Worm (Caenorhabditis elegans) whole organism, midembryonic: ENCODE measurements around the gene tsp-4.
"Not testable (repeated sequence)": the region's sequence is repeated elsewhere in the genome, so short reads cannot be mapped to it uniquely, and the experiment has no call there.

Experiments
- T22C8.4 ChIP-seq: fragments of 200-800 bp; sonication (Bioruptor generic); IDR thresholded peaks from 2 replicates; pipeline ENCODE4 v1.3.6; 2022; ENCODE audit warnings: missing genetic modification characterization, missing compliant biosample characterization
- cog-1 ChIP-seq: sonication (generic microtip); optimal IDR thresholded peaks from 2 replicates; lab custom pipeline; 2016; ENCODE audit warnings: missing genetic modification characterization, missing compliant biosample characterization
- flt-1 ChIP-seq: fragments of 200-800 bp; sonication (Bioruptor generic); IDR thresholded peaks from 2 replicates; pipeline ENCODE4 v1.3.6; 2022; ENCODE audit warnings: missing genetic modification characterization, missing compliant biosample characterization
- klf-2 ChIP-seq: fragments of 200-800 bp; sonication (Bioruptor generic); conservative IDR thresholded peaks from 2 replicates; pipeline ENCODE4 v1.3.6; 2022; ENCODE audit warnings: missing genetic modification reagents, missing genetic modification characterization, missing compliant biosample characterization
- med-1 ChIP-seq: sonication (generic microtip); optimal IDR thresholded peaks from 2 replicates; lab custom pipeline; 2017; ENCODE audit warnings: missing genetic modification characterization, mild to moderate bottlenecking, missing compliant biosample characterization, antibody characterized with exemption, missing genetic modification reagents; ENCODE audit not compliant: insufficient read depth
- ref-1 ChIP-seq: fragments of 200-800 bp; sonication (Bioruptor generic); conservative IDR thresholded peaks from 2 replicates; pipeline ENCODE4 v1.3.6; 2022; ENCODE audit warnings: missing genetic modification reagents, missing genetic modification characterization, missing compliant biosample characterization
- tab-1 ChIP-seq: fragments of 200-800 bp; sonication (Bioruptor generic); IDR thresholded peaks from 2 replicates; pipeline ENCODE4 v1.3.6; 2022; ENCODE audit warnings: missing genetic modification characterization, missing compliant biosample characterization
- ztf-23 ChIP-seq: fragments of 200-800 bp; sonication (Bioruptor generic); IDR thresholded peaks from 2 replicates; pipeline ENCODE4 v1.3.6; 2022; ENCODE audit warnings: missing genetic modification reagents, missing genetic modification characterization, missing compliant biosample characterization
- ztf-29 ChIP-seq: fragments of 200-800 bp; sonication (Bioruptor generic); IDR thresholded peaks from 2 replicates; pipeline ENCODE4 v1.3.6; 2022; ENCODE audit warnings: missing genetic modification reagents, missing genetic modification characterization, missing compliant biosample characterization

The tsp-4 gene

DNA sequence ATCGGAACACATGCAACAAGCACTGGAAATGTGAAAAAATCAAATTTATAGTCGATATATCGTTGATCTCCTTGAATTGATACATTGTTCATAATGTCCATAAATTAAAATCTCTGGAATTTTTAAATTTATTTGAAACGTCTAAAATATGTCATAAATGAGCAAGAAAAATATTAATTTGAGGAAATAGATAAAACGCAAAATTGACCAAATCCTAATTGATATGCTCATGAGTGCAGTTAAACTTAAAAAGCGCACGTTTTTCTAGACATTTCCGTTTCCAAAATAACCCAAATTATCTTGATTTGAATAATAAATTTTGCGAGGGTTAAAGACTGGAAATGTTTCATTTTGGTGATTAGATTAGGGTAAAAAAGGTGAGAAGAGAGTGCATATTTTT is 2.5 kb upstream of the tsp-4 start, which contains the start of gene sru-13:
TSS of gene sru-13 (minus strand) at position 101 of the 400 bp plus-strand sequence.
- TF ChIP-seq klf-2 (GFP tag; lab: Robert Waterston, UW) (no peak), tab-1 (GFP tag; lab: Robert Waterston, UW) (no peak), cog-1 (tag; lab: Kevin White, UChicago) (no peak), T22C8.4 (GFP tag; lab: Robert Waterston, UW) (no peak), med-1 (no peak), ref-1 (no peak), ztf-23 (GFP tag; lab: Robert Waterston, UW) (no peak), flt-1 (GFP tag; lab: Robert Waterston, UW) (no peak)

DNA sequence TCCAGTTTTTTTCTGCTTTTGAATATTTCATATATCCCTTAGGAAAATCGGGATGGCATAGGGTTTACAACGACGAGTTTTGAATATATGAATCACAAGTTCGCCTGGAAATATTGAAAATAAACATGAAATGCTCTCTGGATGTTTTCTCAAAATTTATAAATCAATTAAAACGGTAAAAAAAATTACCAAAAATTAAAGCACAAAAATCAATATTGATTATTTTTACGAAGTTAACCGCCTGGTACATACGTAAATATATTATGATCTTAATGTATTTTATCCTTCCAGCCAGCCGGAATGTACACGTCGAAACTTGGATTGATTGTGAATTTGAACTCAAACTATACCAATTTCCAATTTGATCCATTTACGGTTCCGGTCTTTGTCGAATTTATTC is 14.7 kb downstream of the tsp-4 start, which contains the start of gene sru-17:
TSS of gene sru-17 (plus strand) at position 301 of the 400 bp plus-strand sequence.
- TF ChIP-seq med-1; klf-2 (GFP tag; lab: Robert Waterston, UW); cog-1 (tag; lab: Kevin White, UChicago): not testable (repeated sequence)

DNA sequence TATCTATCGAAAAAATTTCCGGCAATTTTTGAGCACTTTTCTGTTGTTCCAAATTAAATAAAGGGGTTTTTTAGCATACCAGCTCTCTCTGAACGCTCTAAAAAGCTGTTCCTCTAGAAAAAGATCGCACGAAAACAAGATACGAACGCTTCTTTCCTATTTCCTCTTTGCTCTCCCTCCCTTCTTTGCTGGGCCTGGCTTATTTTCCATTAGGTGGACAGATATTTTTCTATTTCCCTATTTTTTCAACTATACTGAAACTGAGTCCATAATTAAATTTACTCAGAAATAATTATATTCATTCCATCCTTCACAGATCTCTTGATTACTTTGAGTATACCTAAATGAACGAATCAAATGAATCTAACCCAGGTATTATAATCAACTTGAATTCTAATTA is 18.1 kb downstream of the tsp-4 start, which contains the start of gene sru-18:
TSS of gene sru-18 (plus strand) at position 301 of the 400 bp plus-strand sequence.
- no peak for TF ChIP-seq klf-2 (GFP tag; lab: Robert Waterston, UW)
- TF ChIP-seq ref-1 = no peak
- TF ChIP-seq med-1 = no peak
- TF ChIP-seq ztf-29 (GFP tag; lab: Robert Waterston, UW) = no peak
- TF ChIP-seq T22C8.4 (GFP tag; lab: Robert Waterston, UW) = no peak
- TF ChIP-seq flt-1 (GFP tag; lab: Robert Waterston, UW) = no peak
- TF ChIP-seq cog-1 (tag; lab: Kevin White, UChicago) = no peak
- no peak for TF ChIP-seq tab-1 (GFP tag; lab: Robert Waterston, UW)
- TF ChIP-seq ztf-23 (GFP tag; lab: Robert Waterston, UW) = no peak

DNA sequence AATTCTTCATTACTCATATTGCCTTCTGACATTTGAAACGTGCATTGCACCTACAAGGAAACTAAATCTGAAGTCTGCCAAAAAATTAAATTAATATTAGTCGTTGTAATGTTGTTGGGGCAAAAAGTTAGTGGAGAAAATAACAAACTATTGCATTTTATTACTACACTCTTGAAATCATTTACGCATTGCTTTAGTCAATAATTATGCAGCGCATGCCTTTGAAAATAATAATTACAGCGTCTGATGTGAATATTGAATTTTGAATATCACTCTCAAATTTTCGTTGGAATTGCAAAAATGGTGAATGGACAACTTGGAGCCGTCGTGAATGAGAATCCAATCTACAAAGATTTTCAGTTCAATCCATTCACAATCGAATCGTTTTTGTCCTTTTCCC is 21.8 kb downstream of the tsp-4 start, which contains the start of gene sru-19:
TSS of gene sru-19 (plus strand) at position 301 of the 400 bp plus-strand sequence.
- TF ChIP-seq ztf-23 (GFP tag; lab: Robert Waterston, UW) (no peak), klf-2 (GFP tag; lab: Robert Waterston, UW) (no peak), flt-1 (GFP tag; lab: Robert Waterston, UW) (no peak), ztf-29 (GFP tag; lab: Robert Waterston, UW) (no peak), T22C8.4 (GFP tag; lab: Robert Waterston, UW) (no peak), tab-1 (GFP tag; lab: Robert Waterston, UW) (no peak), cog-1 (tag; lab: Kevin White, UChicago) (no peak), ref-1 (no peak), med-1 (no peak)

DNA sequence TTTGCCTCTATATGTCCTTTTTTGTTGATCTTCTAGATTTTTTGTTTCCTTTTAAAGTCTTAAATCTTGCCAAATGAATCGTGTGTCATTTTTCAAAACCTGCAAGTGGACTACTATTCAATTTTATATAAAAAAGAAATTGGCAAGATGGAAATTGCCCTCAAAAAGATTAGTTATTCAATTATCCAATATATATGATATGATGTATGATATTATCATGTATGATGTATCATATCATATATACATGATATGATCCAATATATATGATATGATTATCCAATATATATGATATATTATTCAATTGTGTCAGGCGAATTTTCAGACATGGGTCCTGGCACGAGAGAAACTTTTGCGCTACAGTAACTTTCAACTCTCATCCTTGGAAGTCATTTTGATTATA is 24.9 kb downstream of the tsp-4 start, which contains the start of gene sru-20:
TSS of gene sru-20 (plus strand) at position 301 of the 400 bp plus-strand sequence.
- no peak for TF ChIP-seq med-1
- TF ChIP-seq T22C8.4 (GFP tag; lab: Robert Waterston, UW) = no peak
- TF ChIP-seq flt-1 (GFP tag; lab: Robert Waterston, UW) = no peak
- no peak for TF ChIP-seq ztf-23 (GFP tag; lab: Robert Waterston, UW)
- no peak for TF ChIP-seq cog-1 (tag; lab: Kevin White, UChicago)

DNA sequence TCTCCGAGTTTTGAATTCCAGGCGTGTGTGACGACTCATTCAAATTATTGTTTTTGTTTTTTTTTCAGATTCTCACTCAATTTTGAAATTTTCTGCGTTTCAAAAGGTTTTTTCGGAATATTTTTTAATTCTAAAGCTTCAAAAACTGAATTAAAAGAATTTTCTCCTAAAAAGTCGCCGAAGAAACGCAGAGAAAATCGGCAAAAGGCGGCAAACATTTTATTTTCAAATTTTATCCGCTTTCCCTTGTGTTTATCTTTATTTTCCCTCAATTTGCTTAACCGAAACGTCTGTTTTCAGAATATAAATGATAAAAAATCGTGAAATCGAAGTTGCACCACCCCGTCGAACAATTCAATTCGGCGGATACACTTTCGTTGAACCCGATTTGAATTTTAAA is 29.6 kb downstream of the tsp-4 start, which contains the start of gene him-6:
TSS of gene him-6 (plus strand) at position 301 of the 400 bp plus-strand sequence.
- TF ChIP-seq ztf-23 (GFP tag; lab: Robert Waterston, UW) = no peak

DNA sequence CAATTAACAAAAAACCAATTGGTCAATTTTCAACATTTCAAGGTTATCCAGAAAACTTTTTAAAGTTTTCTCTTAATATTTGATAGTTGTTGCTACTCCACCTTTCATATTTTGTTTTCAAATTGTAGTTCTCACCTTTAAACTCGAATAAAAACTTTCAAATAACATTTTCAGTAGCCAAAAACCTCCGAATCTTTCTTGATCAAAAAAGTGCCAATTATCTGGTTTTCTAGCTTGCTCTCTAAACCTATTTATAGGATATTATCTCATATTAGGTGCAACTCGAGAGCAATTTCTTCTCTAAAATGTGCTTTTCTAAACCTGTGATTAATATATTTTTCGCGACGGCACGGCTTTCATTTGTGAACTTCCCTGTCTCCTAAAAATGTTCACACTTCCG is 32.9 kb downstream of the tsp-4 start, which contains the start of gene sru-26:
TSS of gene sru-26 (plus strand) at position 301 of the 400 bp plus-strand sequence.
- TF ChIP-seq tab-1 (GFP tag; lab: Robert Waterston, UW) (no peak), klf-2 (GFP tag; lab: Robert Waterston, UW) (no peak), cog-1 (tag; lab: Kevin White, UChicago) (no peak), med-1 (no peak), ztf-29 (GFP tag; lab: Robert Waterston, UW) (no peak), ztf-23 (GFP tag; lab: Robert Waterston, UW) (no peak), ref-1 (no peak), flt-1 (GFP tag; lab: Robert Waterston, UW) (no peak), T22C8.4 (GFP tag; lab: Robert Waterston, UW) (no peak)

DNA sequence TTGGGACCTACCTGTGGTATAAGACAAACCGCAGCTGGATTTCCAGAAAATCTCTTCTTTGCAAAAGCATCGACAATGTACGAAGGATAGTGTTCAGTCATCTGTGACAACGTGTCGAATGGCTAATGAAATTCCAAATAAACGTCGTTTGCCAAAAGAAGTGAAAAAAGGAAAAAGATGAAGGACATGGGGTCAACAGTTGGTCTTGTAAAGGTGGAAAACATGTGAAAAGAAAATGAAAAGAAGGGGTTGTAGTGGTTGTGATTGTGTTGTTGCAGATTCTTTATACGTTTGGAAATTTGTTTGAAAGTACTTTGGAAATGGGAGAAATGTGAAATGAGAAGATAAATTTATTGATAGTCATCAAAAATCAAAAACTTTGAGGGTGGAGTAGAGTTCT is 35.6 kb downstream of the tsp-4 start, which contains the start of gene T04A11.4:
TSS of gene T04A11.4 (minus strand) at position 101 of the 400 bp plus-strand sequence.
- not testable (repeated sequence) for TF ChIP-seq ref-1; ztf-29 (GFP tag; lab: Robert Waterston, UW); tab-1 (GFP tag; lab: Robert Waterston, UW)

DNA sequence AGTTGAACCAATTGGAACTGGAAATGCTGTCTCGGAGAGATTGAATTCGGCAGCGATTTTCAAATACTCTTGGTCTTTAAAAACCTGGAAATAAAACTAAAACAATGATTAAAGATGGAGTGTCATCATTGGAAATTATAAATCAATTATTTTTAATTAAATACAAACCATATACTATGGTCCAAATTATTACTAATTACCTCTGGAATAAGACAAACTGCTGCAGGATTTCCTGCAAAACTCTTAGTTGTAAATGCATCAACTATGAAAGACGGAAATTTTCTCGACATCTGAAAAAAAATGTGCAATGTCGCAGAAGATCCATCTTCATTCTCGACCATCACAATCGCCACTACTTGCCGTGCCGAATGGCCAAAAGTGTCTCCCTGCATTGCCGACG is 41.3 kb downstream of the tsp-4 start, which contains the start of gene igdb-1:
TSS of gene igdb-1 (plus strand) at position 301 of the 400 bp plus-strand sequence.
- not testable (repeated sequence) for TF ChIP-seq klf-2, ztf-23, tab-1 (GFP tag; lab: Robert Waterston, UW)

DNA sequence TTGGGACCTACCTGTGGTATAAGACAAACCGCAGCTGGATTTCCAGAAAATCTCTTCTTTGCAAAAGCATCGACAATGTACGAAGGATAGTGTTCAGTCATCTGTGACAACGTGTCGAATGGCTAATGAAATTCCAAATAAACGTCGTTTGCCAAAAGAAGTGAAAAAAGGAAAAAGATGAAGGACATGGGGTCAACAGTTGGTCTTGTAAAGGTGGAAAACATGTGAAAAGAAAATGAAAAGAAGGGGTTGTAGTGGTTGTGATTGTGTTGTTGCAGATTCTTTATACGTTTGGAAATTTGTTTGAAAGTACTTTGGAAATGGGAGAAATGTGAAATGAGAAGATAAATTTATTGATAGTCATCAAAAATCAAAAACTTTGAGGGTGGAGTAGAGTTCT is 43.1 kb downstream of the tsp-4 start, which contains the start of gene T04A11.1:
TSS of gene T04A11.1 (minus strand) at position 101 of the 400 bp plus-strand sequence.
- not testable (repeated sequence) for TF ChIP-seq ref-1; tab-1 (GFP tag; lab: Robert Waterston, UW); med-1
